Fruit fly (Drosophila melanogaster) whole organism, adult: ENCODE data around the gene snz.
A peak's percentile ranks its signal among the peaks of the same experiment; 100 is the strongest.

Experiments
- CG11617 ChIP-seq: fragments of 200-800 bp; sonication (Bioruptor generic); optimal IDR thresholded peaks from 2 replicates; lab custom pipeline; 2017; ENCODE audit warnings: mild to moderate bottlenecking, missing biosample characterization, missing genetic modification reagents, missing genetic modification characterization
- CG12768 ChIP-seq: fragments of 200-800 bp; sonication (Bioruptor generic); optimal IDR thresholded peaks from 2 replicates; lab custom pipeline; 2017; ENCODE audit warnings: missing biosample characterization, missing genetic modification characterization, mild to moderate bottlenecking, moderate library complexity, missing genetic modification reagents
- CG14711 ChIP-seq: fragments of 200-800 bp; sonication (Bioruptor generic); optimal IDR thresholded peaks from 2 replicates; lab custom pipeline; 2018; ENCODE audit warnings: missing biosample characterization, mild to moderate bottlenecking, missing genetic modification characterization, moderate library complexity
- CG1620 ChIP-seq: fragments of 200-800 bp; sonication (Bioruptor generic); optimal IDR thresholded peaks from 2 replicates; lab custom pipeline; 2016; ENCODE audit warnings: missing biosample characterization, missing genetic modification characterization
- CG33017 ChIP-seq: fragments of 200-800 bp; sonication (Bioruptor generic); optimal IDR thresholded peaks from 2 replicates; lab custom pipeline; 2018; ENCODE audit warnings: missing biosample characterization, mild to moderate bottlenecking, missing genetic modification characterization, moderate library complexity
- CG5204 ChIP-seq: fragments of 200-800 bp; sonication (Bioruptor generic); optimal IDR thresholded peaks from 2 replicates; lab custom pipeline; 2016; ENCODE audit warnings: missing biosample characterization, missing genetic modification characterization
- CG7045 ChIP-seq: fragments of 200-800 bp; sonication (Bioruptor generic); optimal IDR thresholded peaks from 2 replicates; lab custom pipeline; 2017; ENCODE audit warnings: missing biosample characterization, mild to moderate bottlenecking, missing genetic modification characterization
- CG7101 ChIP-seq: fragments of 200-800 bp; sonication (Bioruptor generic); optimal IDR thresholded peaks from 2 replicates; lab custom pipeline; 2018; ENCODE audit warnings: missing biosample characterization, mild to moderate bottlenecking, missing genetic modification characterization, moderate library complexity
- Clk ChIP-seq: fragments of 200-800 bp; sonication (Bioruptor generic); optimal IDR thresholded peaks from 2 replicates; lab custom pipeline; 2017; ENCODE audit warnings: missing biosample characterization, missing genetic modification characterization
- Crg-1 ChIP-seq: fragments of 200-800 bp; sonication (Bioruptor generic); optimal IDR thresholded peaks from 2 replicates; lab custom pipeline; 2016; ENCODE audit warnings: missing biosample characterization, missing genetic modification characterization
- Hr96 ChIP-seq: fragments of 200-800 bp; sonication (Bioruptor generic); optimal IDR thresholded peaks from 2 replicates; lab custom pipeline; 2016; ENCODE audit warnings: missing biosample characterization, missing genetic modification characterization
- Mnt ChIP-seq: fragments of 200-800 bp; sonication (Bioruptor generic); optimal IDR thresholded peaks from 2 replicates; lab custom pipeline; 2016; ENCODE audit warnings: missing biosample characterization, mild to moderate bottlenecking, missing genetic modification characterization
- bab1 ChIP-seq: fragments of 200-800 bp; sonication (Bioruptor generic); optimal IDR thresholded peaks from 3 replicates; lab custom pipeline; 2019; ENCODE audit warnings: missing biosample characterization, mild to moderate bottlenecking, missing genetic modification characterization, moderate library complexity
- cic ChIP-seq: fragments of 200-800 bp; sonication (Bioruptor generic); optimal IDR thresholded peaks from 2 replicates; lab custom pipeline; 2017; ENCODE audit warnings: missing biosample characterization, mild to moderate bottlenecking, missing genetic modification characterization, moderate library complexity
- cnc ChIP-seq, 2 experiments: fragments of >200 bp; optimal IDR thresholded peaks; 2 replicates each; lab custom pipeline; 2017
- kay ChIP-seq: fragments of 200-800 bp; sonication (Bioruptor generic); peaks from one replicate; lab custom pipeline; 2016; ENCODE audit warnings: missing biosample characterization, missing genetic modification characterization, borderline replicate concordance
- ovo ChIP-seq: fragments of 200-800 bp; sonication (Bioruptor generic); optimal IDR thresholded peaks from 2 replicates; lab custom pipeline; 2016; ENCODE audit warnings: missing biosample characterization, missing genetic modification characterization
- pad ChIP-seq: fragments of 200-800 bp; sonication (Bioruptor generic); optimal IDR thresholded peaks from 3 replicates; lab custom pipeline; 2017; ENCODE audit warnings: missing biosample characterization, missing genetic modification characterization, mild to moderate bottlenecking, moderate library complexity, missing genetic modification reagents
- tj ChIP-seq: fragments of 200-800 bp; sonication (Bioruptor generic); optimal IDR thresholded peaks from 3 replicates; lab custom pipeline; 2017; ENCODE audit warnings: missing biosample characterization, mild to moderate bottlenecking, missing genetic modification characterization, moderate library complexity
- toe ChIP-seq: fragments of 200-800 bp; sonication (Bioruptor generic); optimal IDR thresholded peaks from 2 replicates; lab custom pipeline; 2016; ENCODE audit warnings: missing biosample characterization, missing genetic modification characterization

snz gene

dm6 chrX:7911983-7912630 is at the start of gene snz:
TSS of gene snz (plus strand) at chrX:7912089.
- TF ChIP-seq cic (GFP tag; lab: Kevin White, UChicago) (peak; percentile 62), cnc (optimal IDR thresholded peaks at IDR 0.05; lab: Kevin White, UChicago) (no peak), CG5204 (no peak), CG14711 (peak; percentile 18), bab1 (GFP tag; lab: Kevin White, UChicago) (peak; percentile 11), Mnt (GFP tag; lab: Kevin White, UChicago) (peak; percentile 35), CG11617 (GFP tag; lab: Kevin White, UChicago) (peak; percentile 20), CG33017 (tag; lab: Kevin White, UChicago) (no peak), CG7101 (tag; lab: Kevin White, UChicago) (peak; percentile 38), ovo (GFP tag; lab: Kevin White, UChicago) (peak; percentile 50), tj (peak; percentile 46)

DNA sequence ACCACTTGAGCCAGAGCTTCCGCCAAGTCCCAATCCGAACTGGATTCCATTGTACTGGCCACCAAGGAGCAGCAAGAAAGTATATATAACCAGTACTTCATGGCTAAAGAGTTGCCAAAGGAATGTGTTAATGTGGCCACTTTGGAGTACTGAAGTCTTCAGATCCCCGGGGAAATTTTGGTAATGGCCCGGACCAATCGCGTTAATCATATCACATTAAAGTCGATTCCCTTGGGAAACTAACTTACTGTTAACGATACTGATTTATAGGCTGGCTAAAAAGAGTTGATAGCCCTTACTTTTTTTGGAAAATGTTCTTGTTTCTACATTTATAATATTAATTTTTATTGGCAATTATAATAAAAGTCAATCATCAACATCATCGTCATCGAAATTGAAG is 45.0 kb upstream of the snz start, which contains the start of gene Ir7b:
Ir7b (minus strand) TSS at position 101 of the 400 bp plus-strand sequence.
- TF ChIP-seq CG7101 (tag; lab: Kevin White, UChicago) (no peak), CG33017 (tag; lab: Kevin White, UChicago) (no peak), Hr96 (GFP tag; lab: Kevin White, UChicago) (no peak), Crg-1 (GFP tag; lab: Kevin White, UChicago) (no peak), cic (GFP tag; lab: Kevin White, UChicago) (no peak), Clk (GFP tag; lab: Kevin White, UChicago) (no peak), CG14711 (no peak), kay (GFP tag; lab: Kevin White, UChicago) (no peak), CG5204 (no peak), CG11617 (GFP tag; lab: Kevin White, UChicago) (no peak), CG7045 (no peak), cnc (optimal IDR thresholded peaks at IDR 0.05; lab: Kevin White, UChicago) (no peak), CG12768 (GFP tag; lab: Kevin White, UChicago) (no peak)

DNA sequence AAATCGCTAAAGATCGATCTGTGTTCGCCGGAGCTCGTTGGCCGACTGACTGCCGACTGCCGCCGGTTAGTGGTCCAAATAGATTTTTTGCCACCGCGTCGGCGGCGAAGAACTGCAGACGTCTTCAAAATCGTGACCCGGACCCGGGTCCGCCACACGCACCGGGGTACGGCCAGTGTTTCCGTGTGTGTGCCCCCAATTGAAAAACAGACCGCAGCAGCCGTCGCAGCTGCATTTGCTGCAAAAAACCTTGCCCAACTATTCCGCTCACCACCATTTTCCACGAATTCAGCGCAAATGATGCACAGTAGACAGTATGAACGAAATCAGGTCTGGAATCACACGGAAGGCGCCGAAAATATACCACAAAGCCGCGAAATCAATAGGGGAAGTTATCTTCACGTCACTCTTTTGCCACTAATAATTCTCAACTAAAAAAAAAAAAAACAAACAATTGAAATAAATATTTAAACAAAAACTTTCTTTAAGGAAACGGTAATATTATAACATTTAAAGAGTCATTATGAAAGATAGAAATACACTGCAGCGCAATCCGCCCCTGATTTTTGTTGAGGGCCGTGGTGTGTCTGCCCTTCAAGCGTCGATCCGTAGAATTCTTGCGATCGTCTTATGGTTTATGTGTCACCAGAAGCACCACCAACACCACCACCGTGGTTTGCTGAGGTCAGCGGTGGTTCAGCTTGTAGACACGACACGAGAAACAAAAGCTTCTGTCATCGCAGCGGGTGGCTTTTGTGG is 38.5 kb upstream of the snz start, which contains the start of gene dec:
dec (minus strand) TSS at position 51 of the 759 bp plus-strand sequence.
- TF ChIP-seq Crg-1 (GFP tag; lab: Kevin White, UChicago) (no peak), CG14711 (peak; percentile 26), Mnt (GFP tag; lab: Kevin White, UChicago) (no peak), cnc (optimal IDR thresholded peaks at IDR 0.05; lab: Kevin White, UChicago) (no peak), tj (peak; percentile 95), Hr96 (GFP tag; lab: Kevin White, UChicago) (no peak), CG12768 (GFP tag; lab: Kevin White, UChicago) (no peak), bab1 (GFP tag; lab: Kevin White, UChicago) (peak; percentile 88), pad (GFP tag; lab: Kevin White, UChicago) (peak; percentile 17)

DNA sequence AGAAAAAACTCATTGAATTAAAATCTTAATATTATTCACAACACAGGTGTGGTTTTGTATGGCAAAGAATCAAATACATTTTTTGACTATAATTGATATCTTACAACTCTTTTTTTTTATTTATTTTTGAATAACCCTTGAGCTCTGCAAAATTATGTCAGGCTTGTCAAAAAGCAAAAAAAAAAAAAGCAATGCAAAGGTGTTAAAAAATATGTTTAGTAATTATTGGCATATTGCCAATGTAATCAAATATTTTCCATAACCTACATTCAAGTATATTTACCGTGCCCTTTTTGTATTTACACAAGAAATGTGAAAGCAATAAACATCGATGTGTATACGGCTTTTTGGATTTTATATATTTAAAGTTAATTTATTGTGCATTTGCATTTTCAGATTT is 37.8 kb upstream of the snz start, which contains the start of gene Ir7c:
Ir7c (plus strand) TSS at position 301 of the 400 bp plus-strand sequence.
- TF ChIP-seq CG7101 (tag; lab: Kevin White, UChicago), result no peak
- no peak for TF ChIP-seq ovo (GFP tag; lab: Kevin White, UChicago)
- TF ChIP-seq CG1620 (GFP tag; lab: Kevin White, UChicago), result no peak
- TF ChIP-seq CG11617 (GFP tag; lab: Kevin White, UChicago), result no peak
- no peak for TF ChIP-seq Crg-1 (GFP tag; lab: Kevin White, UChicago)
- no peak for TF ChIP-seq kay (GFP tag; lab: Kevin White, UChicago)
- TF ChIP-seq cnc (optimal IDR thresholded peaks at IDR 0.05; lab: Kevin White, UChicago), result no peak
- no peak for TF ChIP-seq CG5204
- TF ChIP-seq CG14711, result no peak
- TF ChIP-seq tj, result no peak

- TF ChIP-seq bab1 (GFP tag; lab: Kevin White, UChicago) (no peak), cnc (optimal IDR thresholded peaks at IDR 0.05; lab: Kevin White, UChicago) (no peak), pad (GFP tag; lab: Kevin White, UChicago) (no peak), CG12768 (GFP tag; lab: Kevin White, UChicago) (no peak), CG33017 (tag; lab: Kevin White, UChicago) (no peak), CG1620 (GFP tag; lab: Kevin White, UChicago) (no peak), Mnt (GFP tag; lab: Kevin White, UChicago) (no peak), kay (GFP tag; lab: Kevin White, UChicago) (no peak), cic (GFP tag; lab: Kevin White, UChicago) (no peak), tj (no peak), CG7101 (tag; lab: Kevin White, UChicago) (no peak), ovo (GFP tag; lab: Kevin White, UChicago) (no peak), Hr96 (GFP tag; lab: Kevin White, UChicago) (no peak), toe (no peak), Clk (GFP tag; lab: Kevin White, UChicago) (no peak), CG14711 (no peak), CG11617 (GFP tag; lab: Kevin White, UChicago) (no peak), CG7045 (no peak), CG5204 (no peak)
Measured at dm6 chrX:7878736-7879135, 33.2 kb upstream of the snz start, which contains the start of gene Ir7d. TSS of gene Ir7d (minus strand) at chrX:7878836.
